Fruit fly (Drosophila melanogaster): Measurements from ENCODE around the gene Exo84.

- TF ChIP-seq yki (optimal IDR thresholded peaks at IDR 0.05): no peak
- TF ChIP-seq CG12391 (tag; optimal IDR thresholded peaks at IDR 0.05): no peak
- no peak for TF ChIP-seq bcd (GFP tag; optimal IDR thresholded peaks at IDR 0.05)
- no peak for TF ChIP-seq CG10431 (GFP tag; optimal IDR thresholded peaks at IDR 0.05)
- TF ChIP-seq CG4707 (GFP tag; optimal IDR thresholded peaks at IDR 0.05): no peak
- TF ChIP-seq pnt (GFP tag; optimal IDR thresholded peaks at IDR 0.05): no peak
- no peak for TF ChIP-seq gsb (GFP tag; IDR thresholded peaks at IDR 0.05)
- no peak for TF ChIP-seq CG14441 (GFP tag; IDR thresholded peaks at IDR 0.05)
- TF ChIP-seq sna (GFP tag; IDR thresholded peaks at IDR 0.05; ENCODE audit: partially characterized antibody): no peak
- TF ChIP-seq Hey (tag; optimal IDR thresholded peaks at IDR 0.05): no peak
Observed at dm6 chr3R:26058066-26058465, 6.0 kb upstream of the Exo84 start, which contains the start of the genes PIG-P and Tcs6.

All from whole organism, embryonic.